Fruit fly (Drosophila melanogaster) whole organism, embryonic: ENCODE data around the gene Nazo.
A peak's percentile ranks its signal among the peaks of the same experiment; 100 is the strongest.

Experiments
- ATbp ChIP-seq: fragments of 200-800 bp; sonication (Bioruptor generic); optimal IDR thresholded peaks from 2 replicates; lab custom pipeline; 2017; ENCODE audit warnings: missing biosample characterization, mild to moderate bottlenecking, missing genetic modification characterization, missing genetic modification reagents
- Asciz ChIP-seq: fragments of 200-800 bp; sonication (Bioruptor generic); optimal IDR thresholded peaks from 2 replicates; lab custom pipeline; 2017; ENCODE audit warnings: missing biosample characterization, mild to moderate bottlenecking, missing genetic modification characterization, missing genetic modification reagents
- Atf-2 ChIP-seq: fragments of 200-800 bp; sonication (Bioruptor generic); optimal IDR thresholded peaks from 2 replicates; lab custom pipeline; 2016; ENCODE audit warnings: missing biosample characterization, missing genetic modification characterization
- C15 ChIP-seq: fragments of 200-800 bp; sonication (Bioruptor generic); IDR thresholded peaks from 3 replicates; pipeline ENCODE4 v1.3.6; 2022; ENCODE audit warnings: missing biosample characterization, missing genetic modification characterization
- CG11093 ChIP-seq: fragments of 200-800 bp; sonication (Bioruptor generic); IDR thresholded peaks from 3 replicates; pipeline ENCODE4 v1.3.6; 2022; ENCODE audit warnings: missing biosample characterization, missing genetic modification characterization
- CG11695 ChIP-seq: fragments of 200-800 bp; sonication (Bioruptor generic); IDR thresholded peaks from 3 replicates; pipeline ENCODE4 v1.3.6; 2022; ENCODE audit warnings: missing biosample characterization, missing genetic modification characterization
- CG12155 ChIP-seq: fragments of 200-800 bp; sonication (Bioruptor generic); optimal IDR thresholded peaks from 3 replicates; lab custom pipeline; 2016; ENCODE audit warnings: missing biosample characterization, missing genetic modification characterization
- CG14014 ChIP-seq: fragments of 200-800 bp; sonication (Bioruptor generic); IDR thresholded peaks from 2 replicates; pipeline ENCODE4 v1.3.6; 2022; ENCODE audit warnings: missing biosample characterization, missing genetic modification characterization
- CG17385 ChIP-seq: fragments of 200-800 bp; sonication (Bioruptor generic); optimal IDR thresholded peaks from 3 replicates; lab custom pipeline; 2018; ENCODE audit warnings: missing biosample characterization, mild to moderate bottlenecking, missing genetic modification characterization
- CG17612 ChIP-seq: fragments of 200-800 bp; sonication (Bioruptor generic); IDR thresholded peaks from 2 replicates; pipeline ENCODE4 v1.3.6; 2022; ENCODE audit warnings: missing biosample characterization, missing genetic modification characterization
- CG18262 ChIP-seq: fragments of 200-800 bp; optimal IDR thresholded peaks from 3 replicates; lab custom pipeline; 2019; ENCODE audit warnings: missing biosample characterization, mild to moderate bottlenecking, missing genetic modification characterization, moderate library complexity
- CG2712 ChIP-seq: fragments of 200-800 bp; optimal IDR thresholded peaks from 3 replicates; lab custom pipeline; 2019; ENCODE audit warnings: missing biosample characterization, mild to moderate bottlenecking, missing genetic modification characterization, moderate library complexity
- CG2889 ChIP-seq: fragments of 200-800 bp; sonication (Bioruptor generic); IDR thresholded peaks from 3 replicates; pipeline ENCODE4 v1.3.6; 2022; ENCODE audit warnings: missing biosample characterization, missing genetic modification characterization
- CG3407 ChIP-seq: fragments of 200-800 bp; sonication (Bioruptor generic); optimal IDR thresholded peaks from 2 replicates; lab custom pipeline; 2018; ENCODE audit warnings: missing biosample characterization, mild to moderate bottlenecking, missing genetic modification characterization
- CG7357 ChIP-seq: fragments of 200-800 bp; sonication (Bioruptor generic); IDR thresholded peaks from 3 replicates; pipeline ENCODE4 v1.3.6; 2022; ENCODE audit warnings: missing biosample characterization, missing genetic modification characterization
- CG7556 ChIP-seq: fragments of 200-800 bp; sonication (Bioruptor generic); optimal IDR thresholded peaks from 2 replicates; lab custom pipeline; 2017; ENCODE audit warnings: missing biosample characterization, mild to moderate bottlenecking, missing genetic modification characterization
- CG8765 ChIP-seq: fragments of 200-800 bp; sonication (Bioruptor generic); IDR thresholded peaks from 2 replicates; pipeline ENCODE4 v1.3.6; 2022; ENCODE audit warnings: missing biosample characterization, missing genetic modification characterization
- CG9437 ChIP-seq: fragments of 200-800 bp; sonication (Bioruptor generic); optimal IDR thresholded peaks from 2 replicates; lab custom pipeline; 2018; ENCODE audit warnings: missing biosample characterization, mild to moderate bottlenecking, missing genetic modification characterization
- D ChIP-seq, 2 experiments: fragments of 200-800 bp in 1 of 2; fragments of >200 bp in 1 of 2; sonication (Bioruptor generic) in 1 of 2; optimal IDR thresholded peaks; 2 replicates in 1 of 2; 3 replicates in 1 of 2; lab custom pipeline; 2017; ENCODE audit warnings: mild to moderate bottlenecking in 1 of 2, missing biosample characterization in 1 of 2, missing genetic modification characterization in 1 of 2, missing genetic modification reagents in 1 of 2
- Dbx ChIP-seq: fragments of 200-800 bp; sonication (Bioruptor generic); IDR thresholded peaks from 3 replicates; pipeline ENCODE4 v1.3.6; 2022; ENCODE audit warnings: missing biosample characterization, missing genetic modification characterization
- Dip3 ChIP-seq: fragments of 200-800 bp; sonication (Bioruptor generic); optimal IDR thresholded peaks from 3 replicates; lab custom pipeline; 2016; ENCODE audit warnings: missing biosample characterization, missing genetic modification characterization
- E2f1 ChIP-seq: fragments of 200-800 bp; sonication (Bioruptor generic); IDR thresholded peaks from 2 replicates; pipeline ENCODE4 v1.3.6; 2022; ENCODE audit warnings: missing biosample characterization, missing genetic modification characterization
- HLH4C ChIP-seq: fragments of 200-800 bp; sonication (Bioruptor generic); IDR thresholded peaks from 3 replicates; pipeline ENCODE4 v1.3.6; 2022; ENCODE audit warnings: missing biosample characterization, missing genetic modification characterization; ENCODE audit not compliant: partially characterized antibody
- HLH54F ChIP-seq: fragments of 200-800 bp; sonication (Bioruptor generic); optimal IDR thresholded peaks from 3 replicates; lab custom pipeline; 2016; ENCODE audit warnings: missing biosample characterization, missing genetic modification characterization
- HmgD ChIP-seq: fragments of 200-800 bp; sonication (Bioruptor generic); optimal IDR thresholded peaks from 3 replicates; lab custom pipeline; 2016; ENCODE audit warnings: missing biosample characterization, missing genetic modification characterization
- Hmr ChIP-seq: fragments of 200-800 bp; sonication (Bioruptor generic); optimal IDR thresholded peaks from 3 replicates; lab custom pipeline; 2017; ENCODE audit warnings: mild to moderate bottlenecking, missing biosample characterization, missing genetic modification reagents, missing genetic modification characterization
- Mad ChIP-seq: fragments of 200-800 bp; sonication (Bioruptor generic); optimal IDR thresholded peaks from 2 replicates; lab custom pipeline; 2016; ENCODE audit warnings: missing biosample characterization, missing genetic modification characterization
- Meics ChIP-seq: fragments of 200-800 bp; sonication (Bioruptor generic); optimal IDR thresholded peaks from 2 replicates; lab custom pipeline; 2017; ENCODE audit warnings: missing biosample characterization, mild to moderate bottlenecking, missing genetic modification characterization
- Myb ChIP-seq: fragments of 200-800 bp; sonication (Bioruptor generic); optimal IDR thresholded peaks from 2 replicates; lab custom pipeline; 2016; ENCODE audit warnings: missing biosample characterization, missing genetic modification characterization
- Opbp ChIP-seq: fragments of 200-800 bp; sonication (Bioruptor generic); IDR thresholded peaks from 3 replicates; pipeline ENCODE4 v1.3.6; 2022; ENCODE audit warnings: missing biosample characterization, missing genetic modification characterization; ENCODE audit not compliant: partially characterized antibody
- Spps ChIP-seq: fragments of 200-800 bp; sonication (Bioruptor generic); optimal IDR thresholded peaks from 2 replicates; lab custom pipeline; 2018; ENCODE audit warnings: missing biosample characterization, mild to moderate bottlenecking, missing genetic modification characterization
- bcd ChIP-seq: fragments of 200-800 bp; sonication (Bioruptor generic); optimal IDR thresholded peaks from 2 replicates; lab custom pipeline; 2017; ENCODE audit warnings: missing biosample characterization, mild to moderate bottlenecking, missing genetic modification characterization
- chm ChIP-seq: fragments of 200-800 bp; sonication (Bioruptor generic); IDR thresholded peaks from 2 replicates; pipeline ENCODE4 v1.3.6; 2022; ENCODE audit warnings: missing biosample characterization, missing genetic modification characterization
- dimm ChIP-seq: fragments of 200-800 bp; sonication (Bioruptor generic); IDR thresholded peaks from 2 replicates; pipeline ENCODE4 v1.3.6; 2022; ENCODE audit warnings: missing biosample characterization, missing genetic modification characterization
- dm ChIP-seq: fragments of 200-800 bp; sonication (Bioruptor generic); optimal IDR thresholded peaks from 3 replicates; lab custom pipeline; 2016; ENCODE audit warnings: missing biosample characterization, missing genetic modification characterization
- eyg ChIP-seq: fragments of 200-800 bp; sonication (Bioruptor generic); optimal IDR thresholded peaks from 3 replicates; lab custom pipeline; 2016; ENCODE audit warnings: missing biosample characterization, missing genetic modification characterization
- gsb-n ChIP-seq: fragments of 200-800 bp; sonication (Bioruptor generic); optimal IDR thresholded peaks from 3 replicates; lab custom pipeline; 2018; ENCODE audit warnings: missing biosample characterization, mild to moderate bottlenecking, missing genetic modification characterization
- hbn ChIP-seq: fragments of 200-800 bp; sonication (Bioruptor generic); IDR thresholded peaks from 2 replicates; pipeline ENCODE4 v1.3.6; 2022; ENCODE audit warnings: missing biosample characterization, missing genetic modification characterization; ENCODE audit not compliant: partially characterized antibody
- hkb ChIP-seq, 2 experiments: fragments of 200-800 bp in 1 of 2; fragments of >200 bp in 1 of 2; sonication (Bioruptor generic) in 1 of 2; IDR thresholded peaks in 1 of 2; optimal IDR thresholded peaks in 1 of 2; 2 replicates each; pipeline versions ENCODE4 v1.3.6 to Lab custom; 2017 to 2022; ENCODE audit warnings: missing biosample characterization in 1 of 2, missing genetic modification characterization in 1 of 2
- ind ChIP-seq: fragments of 200-800 bp; sonication (Bioruptor generic); optimal IDR thresholded peaks from 3 replicates; lab custom pipeline; 2016; ENCODE audit warnings: missing biosample characterization, missing genetic modification characterization
- jigr1 ChIP-seq: fragments of 200-800 bp; sonication (Bioruptor generic); IDR thresholded peaks from 3 replicates; pipeline ENCODE4 v1.3.6; 2022; ENCODE audit warnings: missing biosample characterization, missing genetic modification characterization
- jumu ChIP-seq: fragments of 200-800 bp; sonication (Bioruptor generic); optimal IDR thresholded peaks from 3 replicates; lab custom pipeline; 2016; ENCODE audit warnings: missing biosample characterization, missing genetic modification characterization
- kay ChIP-seq: fragments of 200-800 bp; sonication (Bioruptor generic); optimal IDR thresholded peaks from 2 replicates; lab custom pipeline; 2016; ENCODE audit warnings: missing biosample characterization, missing genetic modification characterization
- klu ChIP-seq: fragments of 200-800 bp; sonication (Bioruptor generic); IDR thresholded peaks from 2 replicates; pipeline ENCODE4 v1.3.6; 2022; ENCODE audit warnings: missing biosample characterization, missing genetic modification characterization
- mam ChIP-seq: fragments of 200-800 bp; sonication (Bioruptor generic); optimal IDR thresholded peaks from 3 replicates; lab custom pipeline; 2016; ENCODE audit warnings: missing biosample characterization, missing genetic modification characterization
- run ChIP-seq: fragments of 200-800 bp; sonication (Bioruptor generic); optimal IDR thresholded peaks from 3 replicates; lab custom pipeline; 2018; ENCODE audit warnings: missing biosample characterization, mild to moderate bottlenecking, missing genetic modification characterization
- sisA ChIP-seq: fragments of 200-800 bp; sonication (Bioruptor generic); IDR thresholded peaks from 2 replicates; pipeline ENCODE4 v1.3.6; 2022; ENCODE audit warnings: missing biosample characterization, missing genetic modification characterization
- slou ChIP-seq: fragments of 200-800 bp; sonication (Bioruptor generic); optimal IDR thresholded peaks from 3 replicates; lab custom pipeline; 2016; ENCODE audit warnings: missing biosample characterization, missing genetic modification characterization
- sna ChIP-seq: fragments of 200-800 bp; sonication (Bioruptor generic); IDR thresholded peaks from 2 replicates; pipeline ENCODE4 v1.3.6; 2022; ENCODE audit warnings: missing biosample characterization, missing genetic modification characterization; ENCODE audit not compliant: partially characterized antibody
- toy ChIP-seq: fragments of 200-800 bp; sonication (Bioruptor generic); IDR thresholded peaks from 2 replicates; pipeline ENCODE4 v1.3.6; 2022; ENCODE audit warnings: missing biosample characterization, missing genetic modification characterization
- zfh2 ChIP-seq: fragments of 200-800 bp; sonication (Bioruptor generic); optimal IDR thresholded peaks from 2 replicates; lab custom pipeline; 2016; ENCODE audit warnings: missing biosample characterization, missing genetic modification characterization

Gene Nazo

DNA sequence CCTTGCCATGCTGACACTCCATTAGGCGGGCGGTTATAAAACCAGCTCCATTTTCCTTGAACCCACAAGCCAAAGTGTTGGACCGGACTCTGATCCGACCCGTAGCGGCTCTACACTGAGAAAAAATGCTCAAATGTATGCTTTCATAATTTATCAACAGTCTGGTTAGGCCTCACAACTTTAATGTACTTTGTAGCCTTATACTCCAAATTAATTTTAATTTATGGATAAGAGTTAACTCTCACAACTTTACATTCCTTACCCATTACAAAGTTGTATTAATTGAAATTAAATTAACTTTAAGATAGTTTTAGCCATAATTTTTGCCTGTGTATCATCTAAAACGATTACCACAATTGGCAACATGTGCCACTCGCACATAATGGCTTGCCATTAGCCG, 31.6 kb upstream of the Nazo start (continued):
- no peak for TF ChIP-seq E2f1
- no peak for TF ChIP-seq CG17612 (GFP tag; lab: Robert Waterston, UW)
- TF ChIP-seq CG14014 (GFP tag; lab: Robert Waterston, UW): no peak
- no peak for TF ChIP-seq C15 (GFP tag; lab: Robert Waterston, UW)
- TF ChIP-seq jumu (GFP tag; lab: Kevin White, UChicago): no peak
- TF ChIP-seq zfh2 (GFP tag; lab: Kevin White, UChicago): peak; percentile 21
- no peak for TF ChIP-seq D (optimal IDR thresholded peaks at IDR 0.05; lab: Kevin White, UChicago)
- no peak for TF ChIP-seq D (GFP tag; optimal IDR thresholded peaks at IDR 0.05; lab: Kevin White, UChicago)
- peak; percentile 51 for TF ChIP-seq Meics
- no peak for TF ChIP-seq Dbx (GFP tag; lab: Robert Waterston, UW)
- no peak for TF ChIP-seq ATbp (GFP tag; lab: Kevin White, UChicago)
- TF ChIP-seq hkb (optimal IDR thresholded peaks at IDR 0.05; lab: Kevin White, UChicago): no peak
- no peak; the same call in 1 of the 2 replicates for TF ChIP-seq hkb (GFP tag; IDR thresholded peaks at IDR 0.05; lab: Robert Waterston, UW)
- no peak for TF ChIP-seq hbn
- TF ChIP-seq CG8765 (GFP tag; lab: Robert Waterston, UW): no peak
- TF ChIP-seq ind (GFP tag; lab: Kevin White, UChicago): peak; percentile 36
- TF ChIP-seq CG2889: no peak
- TF ChIP-seq bcd: peak; percentile 19
- TF ChIP-seq Atf-2: no peak
- TF ChIP-seq dm: no peak
- no peak for TF ChIP-seq toy
- no peak for TF ChIP-seq Spps
- TF ChIP-seq dimm (GFP tag; lab: Robert Waterston, UW): no peak
- no peak for TF ChIP-seq gsb-n
- no peak for TF ChIP-seq Dip3 (GFP tag; lab: Kevin White, UChicago)
- TF ChIP-seq CG3407 (GFP tag; lab: Kevin White, UChicago): no peak
- no peak for TF ChIP-seq CG12155 (GFP tag; lab: Kevin White, UChicago)
- TF ChIP-seq Opbp (GFP tag; lab: Robert Waterston, UW): no peak
- peak; percentile 25 for TF ChIP-seq CG17385
- TF ChIP-seq CG2712 (tag; lab: Kevin White, UChicago): peak; percentile 12
- peak; percentile 6 for TF ChIP-seq CG18262 (tag; lab: Kevin White, UChicago)
- TF ChIP-seq CG7556: peak; percentile 31
- no peak for TF ChIP-seq CG9437
- TF ChIP-seq slou (GFP tag; lab: Kevin White, UChicago): no peak
- TF ChIP-seq CG11093 (GFP tag; lab: Robert Waterston, UW): no peak
- TF ChIP-seq HLH54F (GFP tag; lab: Kevin White, UChicago): no peak
- TF ChIP-seq sna (GFP tag; lab: Robert Waterston, UW): no peak
- TF ChIP-seq Mad (GFP tag; lab: Kevin White, UChicago): no peak
- no peak for TF ChIP-seq kay (GFP tag; lab: Kevin White, UChicago)
- no peak for TF ChIP-seq eyg (GFP tag; lab: Kevin White, UChicago)
- no peak for TF ChIP-seq jigr1 (GFP tag; lab: Robert Waterston, UW)
- TF ChIP-seq HmgD (GFP tag; lab: Kevin White, UChicago): no peak
- no peak for TF ChIP-seq klu (GFP tag; lab: Robert Waterston, UW)
- TF ChIP-seq sisA (GFP tag; lab: Robert Waterston, UW): no peak; the same call in 1 of the 2 replicates
- 0 out of 3 replicates have a peak, but pooled peaks have one; percentile 31 for TF ChIP-seq CG7357
- TF ChIP-seq Asciz: no peak
- no peak for TF ChIP-seq HLH4C
- TF ChIP-seq run (tag; lab: Kevin White, UChicago): no peak
- TF ChIP-seq mam (GFP tag; lab: Kevin White, UChicago): peak; percentile 12
- TF ChIP-seq Hmr (GFP tag; lab: Kevin White, UChicago): peak; percentile 58
- peak; percentile 42; the same call in 1 of the 3 replicates for TF ChIP-seq CG11695
- no peak for TF ChIP-seq chm (GFP tag; lab: Robert Waterston, UW)
- no peak for TF ChIP-seq Myb (GFP tag; lab: Kevin White, UChicago)
